Fruit fly (Drosophila melanogaster): ENCODE data around the gene CG15422.

DNA sequence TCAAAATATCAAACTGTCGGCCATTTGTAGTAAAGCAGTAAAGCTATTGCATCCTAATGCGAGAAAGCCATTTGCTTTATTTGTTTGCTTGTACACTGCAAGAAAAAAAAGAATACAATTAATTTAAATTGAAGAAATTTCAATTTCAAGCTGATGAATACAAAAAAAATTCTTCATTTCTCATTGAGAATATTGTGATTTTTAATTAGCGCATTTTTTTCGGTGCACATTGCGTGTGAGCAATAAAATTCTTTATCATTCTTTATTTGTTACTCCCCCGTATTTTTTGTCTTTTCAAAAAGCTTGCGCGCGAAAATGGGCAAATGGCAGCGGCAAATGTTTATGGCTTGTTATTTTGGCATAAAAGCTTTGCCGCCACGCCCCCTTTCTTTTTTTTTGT is 7.3 kb downstream of the CG15422 start:
- TF ChIP-seq CG8478 (optimal IDR thresholded peaks at IDR 0.05) (no peak), CTCF (optimal IDR thresholded peaks at IDR 0.05) (no peak)
